Worm (Caenorhabditis elegans): ENCODE data around the gene F43C9.2.

- TF ChIP-seq nhr-71 (tag; optimal IDR thresholded peaks at IDR 0.05), result no peak
- no peak for TF ChIP-seq lin-39 (tag; optimal IDR thresholded peaks at IDR 0.05)
- no peak for TF ChIP-seq grh-1 (GFP tag; IDR thresholded peaks at IDR 0.05)
- no peak for TF ChIP-seq nhr-28 (tag; optimal IDR thresholded peaks at IDR 0.05)
- TF ChIP-seq ama-1 (optimal IDR thresholded peaks at IDR 0.05), result no peak
- TF ChIP-seq unc-30 (tag; optimal IDR thresholded peaks at IDR 0.05), result no peak
- no peak for TF ChIP-seq pqm-1 (tag; optimal IDR thresholded peaks at IDR 0.05)
- TF ChIP-seq nhr-11 (tag; optimal IDR thresholded peaks at IDR 0.05), result no peak
- no peak for TF ChIP-seq mab-9 (GFP tag; IDR thresholded peaks at IDR 0.05)
- no peak for TF ChIP-seq fkh-4 (tag; optimal IDR thresholded peaks at IDR 0.05; ENCODE audit: borderline replicate concordance)
- TF ChIP-seq zag-1 (tag; optimal IDR thresholded peaks at IDR 0.05), result no peak
- no peak for TF ChIP-seq mdl-1 (tag; optimal IDR thresholded peaks at IDR 0.05)
- TF ChIP-seq mef-2 (tag; optimal IDR thresholded peaks at IDR 0.05), result no peak
- no peak for TF ChIP-seq lin-14 (GFP tag; optimal IDR thresholded peaks at IDR 0.05)
Measured at ce11 chrX:4744037-4744436, 39.4 kb upstream of the F43C9.2 start.

Data from whole organism, L1 larva.